Worm (Caenorhabditis elegans): Measurements from ENCODE around the gene C06E1.11.

DNA sequence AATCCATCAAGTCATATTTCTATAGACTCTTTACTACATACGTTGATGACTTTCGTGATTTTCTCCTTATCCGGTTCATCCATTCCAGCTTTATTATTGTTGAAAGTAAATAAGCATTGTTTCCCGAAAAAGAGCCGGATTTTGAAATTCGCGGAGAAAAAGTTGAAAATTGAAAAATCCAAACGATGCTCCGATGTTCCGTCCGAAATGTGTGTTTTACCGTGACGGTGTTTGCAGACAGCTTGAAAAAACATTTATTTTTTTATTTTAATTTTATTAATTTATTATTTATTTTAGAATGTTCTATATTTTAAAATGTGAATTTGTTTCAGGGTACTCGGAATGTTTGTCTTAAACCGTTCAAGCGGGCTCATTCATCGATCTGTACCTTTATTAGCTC lies 14.3 kb upstream of the C06E1.11 start, which contains the start of gene dnj-10:
- TF ChIP-seq Y53F4B.3 (GFP tag; IDR thresholded peaks at IDR 0.05): no peak
- no peak for TF ChIP-seq nhr-80 (tag; optimal IDR thresholded peaks at IDR 0.05)
